Worm (Caenorhabditis elegans): ENCODE results near the gene srw-76.

DNA sequence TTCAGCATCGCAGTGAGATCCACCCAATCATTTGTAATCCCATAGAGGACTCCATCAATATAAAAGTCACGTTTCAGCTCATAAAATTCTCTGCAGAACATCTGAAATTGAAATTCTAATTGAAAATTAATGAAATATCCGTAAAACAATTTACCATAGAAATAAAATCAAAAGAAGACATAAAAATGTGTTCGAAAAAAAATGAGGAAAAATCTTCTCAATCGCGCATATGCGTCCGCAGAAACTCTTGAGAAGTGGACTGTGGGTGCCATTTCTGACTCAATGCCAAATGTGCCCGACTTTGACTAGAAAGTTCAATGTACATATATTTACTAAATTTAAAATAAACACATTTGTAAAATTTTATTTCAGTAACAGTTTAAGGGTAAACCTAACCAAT lies 30.4 kb upstream of the srw-76 start, which contains the start of gene F14F8.9:
- TF ChIP-seq hsf-1 (GFP tag; IDR thresholded peaks at IDR 0.05) (no peak), F10E7.11 (tag; optimal IDR thresholded peaks at IDR 0.05) (no peak), repo-1 (tag; optimal IDR thresholded peaks at IDR 0.05) (no peak), Y53F4B.3 (GFP tag; IDR thresholded peaks at IDR 0.05) (no peak)
